Worm (Caenorhabditis elegans) whole organism, L1 larva: ENCODE results near the gene C56G3.2.

Experiments used
- C34B4.2 ChIP-seq: sonication (generic microtip); optimal IDR thresholded peaks from 2 replicates; lab custom pipeline; 2017; ENCODE audit warnings: mild to moderate bottlenecking, missing genetic modification characterization, missing compliant biosample characterization
- F16B12.6 ChIP-seq: fragments of 150-350 bp; optimal IDR thresholded peaks from 2 replicates; lab custom pipeline; 2014; ENCODE audit warnings: missing biosample characterization, missing genetic modification characterization
- Y116A8C.19 ChIP-seq: sonication (generic microtip); optimal IDR thresholded peaks from 2 replicates; lab custom pipeline; 2016; ENCODE audit warnings: missing compliant biosample characterization, missing genetic modification characterization, borderline replicate concordance
- blmp-1 ChIP-seq: fragments of 150-350 bp; optimal IDR thresholded peaks from 2 replicates; lab custom pipeline; 2014; ENCODE audit warnings: missing biosample characterization, missing genetic modification characterization
- ceh-8 ChIP-seq: fragments of 200-800 bp; sonication (Bioruptor generic); optimal IDR thresholded peaks from 2 replicates; lab custom pipeline; 2018; ENCODE audit warnings: mild to moderate bottlenecking, missing genetic modification characterization, moderate library complexity, missing compliant biosample characterization
- dpl-1 ChIP-seq, 3 experiments: fragments of 150-350 bp in 2 of 3; sonication (generic microtip) in 1 of 3; optimal IDR thresholded peaks; 2 replicates each; lab custom pipeline; 2014 to 2017; ENCODE audit warnings: missing biosample characterization in 3 of 3, missing genetic modification characterization in 3 of 3, missing genetic modification reagents in 3 of 3
- efl-3 ChIP-seq: fragments of 200-800 bp; sonication (Bioruptor generic); optimal IDR thresholded peaks from 2 replicates; lab custom pipeline; 2018; ENCODE audit warnings: mild to moderate bottlenecking, missing genetic modification characterization, missing compliant biosample characterization
- egl-13 ChIP-seq: sonication (generic microtip); optimal IDR thresholded peaks from 2 replicates; lab custom pipeline; 2016; ENCODE audit warnings: missing genotype, missing genetic modification reagents, missing genetic modification characterization, missing compliant biosample characterization
- elt-2 ChIP-seq: sonication (generic microtip); optimal IDR thresholded peaks from 2 replicates; lab custom pipeline; 2016; ENCODE audit warnings: missing genetic modification characterization, mild to moderate bottlenecking, inconsistent platforms, missing compliant biosample characterization, missing genetic modification reagents
- elt-3 ChIP-seq, 6 experiments: fragments of 150-350 bp in 1 of 6; sonication (generic microtip); optimal IDR thresholded peaks; 2 replicates each; lab custom pipeline; 2017 to 2018; ENCODE audit warnings: missing biosample characterization in 6 of 6, missing genetic modification characterization in 6 of 6, inconsistent platforms in 1 of 6
- ets-5 ChIP-seq: fragments of 200-800 bp; sonication (Bioruptor generic); IDR thresholded peaks from 2 replicates; pipeline ENCODE4 v1.3.6; 2022; ENCODE audit warnings: missing genetic modification characterization, missing compliant biosample characterization
- fkh-8 ChIP-seq: sonication (generic microtip); optimal IDR thresholded peaks from 2 replicates; lab custom pipeline; 2016; ENCODE audit warnings: mild to moderate bottlenecking, missing genetic modification characterization, missing compliant biosample characterization
- irx-1 ChIP-seq: sonication (generic microtip); optimal IDR thresholded peaks from 2 replicates; lab custom pipeline; 2016; ENCODE audit warnings: missing genetic modification characterization, missing compliant biosample characterization
- lin-13 ChIP-seq: fragments of 150-350 bp; optimal IDR thresholded peaks from 2 replicates; lab custom pipeline; 2014; ENCODE audit warnings: missing biosample characterization, missing genetic modification reagents, missing genetic modification characterization
- lin-14 ChIP-seq: fragments of 200-800 bp; sonication (Bioruptor generic); optimal IDR thresholded peaks from 2 replicates; lab custom pipeline; 2018; ENCODE audit warnings: mild to moderate bottlenecking, missing genetic modification characterization, moderate library complexity, missing compliant biosample characterization
- lin-35 ChIP-seq, 2 experiments: fragments of 150-350 bp; optimal IDR thresholded peaks; 2 replicates each; lab custom pipeline; 2014; ENCODE audit warnings: missing biosample characterization in 2 of 2, missing genetic modification characterization in 2 of 2, missing genetic modification reagents in 2 of 2
- lin-39 ChIP-seq: fragments of 150-350 bp; optimal IDR thresholded peaks from 2 replicates; lab custom pipeline; 2014; ENCODE audit warnings: missing biosample characterization, missing genetic modification reagents, missing genetic modification characterization
- mdl-1 ChIP-seq, 2 experiments: fragments of 150-350 bp; optimal IDR thresholded peaks; 2 replicates each; lab custom pipeline; 2014 to 2017; ENCODE audit warnings: missing biosample characterization in 2 of 2, missing genetic modification characterization in 2 of 2, inconsistent platforms in 1 of 2
- nhr-11 ChIP-seq: fragments of 150-350 bp; optimal IDR thresholded peaks from 2 replicates; lab custom pipeline; 2014; ENCODE audit warnings: missing biosample characterization, missing genetic modification characterization
- nhr-19 ChIP-seq: fragments of 200-800 bp; sonication (Bioruptor generic); conservative IDR thresholded peaks from 2 replicates; pipeline ENCODE4 v1.3.6; 2022; ENCODE audit warnings: missing genetic modification characterization, missing compliant biosample characterization
- nhr-20 ChIP-seq: sonication (generic microtip); optimal IDR thresholded peaks from 2 replicates; lab custom pipeline; 2016; ENCODE audit warnings: mild to moderate bottlenecking, missing genetic modification characterization, missing compliant biosample characterization
- nhr-237 ChIP-seq: fragments of 150-350 bp; optimal IDR thresholded peaks from 2 replicates; lab custom pipeline; 2014; ENCODE audit warnings: missing biosample characterization, missing genetic modification characterization
- nhr-47 ChIP-seq: sonication (generic microtip); optimal IDR thresholded peaks from 2 replicates; lab custom pipeline; 2016; ENCODE audit warnings: mild to moderate bottlenecking, missing genetic modification characterization, moderate library complexity, missing compliant biosample characterization
- nhr-71 ChIP-seq: sonication (generic microtip); optimal IDR thresholded peaks from 2 replicates; lab custom pipeline; 2016; ENCODE audit warnings: mild to moderate bottlenecking, missing genetic modification characterization, moderate library complexity, missing compliant biosample characterization
- nhr-77 ChIP-seq: fragments of 150-350 bp; optimal IDR thresholded peaks from 2 replicates; lab custom pipeline; 2014; ENCODE audit warnings: missing biosample characterization, missing genetic modification characterization
- nhr-84 ChIP-seq: sonication (generic microtip); optimal IDR thresholded peaks from 2 replicates; lab custom pipeline; 2017; ENCODE audit warnings: missing biosample characterization, missing genetic modification characterization
- nhr-90 ChIP-seq: sonication (generic microtip); optimal IDR thresholded peaks from 2 replicates; lab custom pipeline; 2016; ENCODE audit warnings: mild to moderate bottlenecking, missing genetic modification characterization, missing compliant biosample characterization; ENCODE audit not compliant: poor library complexity
- pag-3 ChIP-seq: sonication (generic microtip); optimal IDR thresholded peaks from 2 replicates; lab custom pipeline; 2017; ENCODE audit warnings: missing genetic modification characterization, mild to moderate bottlenecking, missing compliant biosample characterization, antibody characterized with exemption, borderline replicate concordance; ENCODE audit not compliant: insufficient read depth
- pax-3 ChIP-seq: fragments of 200-800 bp; sonication (Bioruptor generic); optimal IDR thresholded peaks from 2 replicates; lab custom pipeline; 2018; ENCODE audit warnings: mild to moderate bottlenecking, missing genetic modification characterization, moderate library complexity, missing compliant biosample characterization
- pqm-1 ChIP-seq: sonication (generic microtip); optimal IDR thresholded peaks from 3 replicates; lab custom pipeline; 2017; ENCODE audit warnings: missing biosample characterization, missing genetic modification characterization
- skn-1 ChIP-seq: fragments of 150-350 bp; optimal IDR thresholded peaks from 2 replicates; lab custom pipeline; 2014; ENCODE audit warnings: missing biosample characterization, missing genetic modification characterization
- snu-23 ChIP-seq: sonication (generic microtip); optimal IDR thresholded peaks from 2 replicates; lab custom pipeline; 2016; ENCODE audit warnings: missing genetic modification characterization, missing compliant biosample characterization
- sox-4 ChIP-seq: sonication (generic microtip); optimal IDR thresholded peaks from 2 replicates; lab custom pipeline; 2016; ENCODE audit warnings: missing genetic modification characterization, missing compliant biosample characterization
- swsn-7 ChIP-seq: sonication (generic microtip); optimal IDR thresholded peaks from 2 replicates; lab custom pipeline; 2016; ENCODE audit warnings: missing genetic modification characterization, missing compliant biosample characterization
- tbx-2 ChIP-seq: sonication (generic microtip); optimal IDR thresholded peaks from 2 replicates; lab custom pipeline; 2016; ENCODE audit warnings: missing genetic modification characterization, missing compliant biosample characterization
- tlp-1 ChIP-seq: fragments of 150-350 bp; optimal IDR thresholded peaks from 2 replicates; lab custom pipeline; 2014; ENCODE audit warnings: missing biosample characterization, missing genetic modification characterization
- unc-98 ChIP-seq: fragments of 200-800 bp; sonication (Bioruptor generic); IDR thresholded peaks from 2 replicates; pipeline ENCODE4 v1.3.6; 2022; ENCODE audit warnings: missing genetic modification characterization, missing compliant biosample characterization
- xbp-1 ChIP-seq: sonication (generic microtip); optimal IDR thresholded peaks from 2 replicates; lab custom pipeline; 2016; ENCODE audit warnings: missing genetic modification characterization, missing compliant biosample characterization
- zag-1 ChIP-seq: fragments of 150-350 bp; optimal IDR thresholded peaks from 2 replicates; lab custom pipeline; 2014; ENCODE audit warnings: missing biosample characterization, missing genetic modification characterization
- zip-4 ChIP-seq: fragments of 200-800 bp; sonication (Bioruptor generic); optimal IDR thresholded peaks from 2 replicates; lab custom pipeline; 2018; ENCODE audit warnings: mild to moderate bottlenecking, missing genetic modification characterization, moderate library complexity, missing compliant biosample characterization

Gene C56G3.2

ce11 chrX:7343218-7343617, 22.1 kb upstream of the C56G3.2 start:
- TF ChIP-seq elt-2 (tag; lab: Kevin White, UChicago) (peak; percentile 21), lin-14 (no peak), zip-4 (GFP tag; lab: Kevin White, UChicago) (no peak), nhr-84 (tag; lab: Kevin White, UChicago) (no peak), ets-5 (GFP tag; lab: Robert Waterston, UW) (no peak), skn-1 (no peak), unc-98 (GFP tag; lab: Robert Waterston, UW) (no peak), nhr-90 (tag; lab: Kevin White, UChicago) (no peak), nhr-11 (tag; lab: Kevin White, UChicago) (no peak)

- TF ChIP-seq blmp-1, result no peak
- TF ChIP-seq nhr-19 (GFP tag; lab: Robert Waterston, UW), result no peak
- TF ChIP-seq F16B12.6 (tag; lab: Kevin White, UChicago), result no peak
- no peak for TF ChIP-seq pag-3 (tag; lab: Kevin White, UChicago)
- no peak for TF ChIP-seq tlp-1 (tag; lab: Kevin White, UChicago)
- TF ChIP-seq zip-4 (GFP tag; lab: Kevin White, UChicago), result no peak
- TF ChIP-seq zag-1 (tag; lab: Kevin White, UChicago), result no peak
- TF ChIP-seq C34B4.2 (tag; lab: Kevin White, UChicago), result no peak
- TF ChIP-seq lin-39, result no peak
- TF ChIP-seq lin-13, result no peak
- TF ChIP-seq nhr-11 (tag; lab: Kevin White, UChicago), result no peak
- no peak for TF ChIP-seq xbp-1 (tag; lab: Kevin White, UChicago)
- no peak for TF ChIP-seq lin-35 (GFP tag; optimal IDR thresholded peaks at IDR 0.05; lab: Kevin White, UChicago)
These were observed 21.6 kb upstream of the C56G3.2 start, which contains the start of gene C07D8.5 for ce11 chrX:7343747-7344146. Gene C07D8.5 (plus strand): TSS chrX:7344047.

ce11 chrX:7369770-7370169, 4.4 kb downstream of the C56G3.2 start:
- TF ChIP-seq zip-4 (GFP tag; lab: Kevin White, UChicago) (no peak), nhr-20 (no peak), snu-23 (GFP tag; lab: Kevin White, UChicago) (no peak), nhr-71 (tag; lab: Kevin White, UChicago) (peak; percentile 50), fkh-8 (tag; lab: Kevin White, UChicago) (peak; percentile 84), nhr-47 (tag; lab: Kevin White, UChicago) (peak; percentile 41), Y116A8C.19 (no peak)

ce11 chrX:7371945-7372344, 6.6 kb downstream of the C56G3.2 start:
- TF ChIP-seq dpl-1 (GFP tag; optimal IDR thresholded peaks at IDR 0.05; lab: Kevin White, UChicago), result no peak
- TF ChIP-seq nhr-77 (tag; lab: Kevin White, UChicago), result no peak
- TF ChIP-seq nhr-47 (tag; lab: Kevin White, UChicago), result no peak
- TF ChIP-seq mdl-1 (tag; optimal IDR thresholded peaks at IDR 0.05; lab: Kevin White, UChicago), result no peak
- no peak for TF ChIP-seq swsn-7 (tag; lab: Kevin White, UChicago)
- no peak for TF ChIP-seq C34B4.2 (tag; lab: Kevin White, UChicago)
- no peak for TF ChIP-seq elt-3 (tag; optimal IDR thresholded peaks at IDR 0.05; lab: Kevin White, UChicago)
- no peak for TF ChIP-seq pag-3 (tag; lab: Kevin White, UChicago)
- no peak for TF ChIP-seq sox-4 (tag; lab: Kevin White, UChicago)
- TF ChIP-seq pax-3 (tag; lab: Kevin White, UChicago), result no peak
- no peak for TF ChIP-seq pqm-1 (tag; lab: Kevin White, UChicago)
- TF ChIP-seq tbx-2, result no peak
- no peak for TF ChIP-seq ceh-8
- TF ChIP-seq efl-3, result no peak
- no peak for TF ChIP-seq tlp-1 (tag; lab: Kevin White, UChicago)
- TF ChIP-seq irx-1 (tag; lab: Kevin White, UChicago), result no peak
- no peak for TF ChIP-seq nhr-237 (tag; lab: Kevin White, UChicago)
- no peak for TF ChIP-seq egl-13 (tag; lab: Kevin White, UChicago)
- TF ChIP-seq blmp-1, result no peak
